Worm (Caenorhabditis elegans): ENCODE results near the gene dsb-1.

Gene dsb-1

ce11 chrIV:12399983-12400382, 8.7 kb upstream of the dsb-1 start (continued):
- TF ChIP-seq hlh-11 (tag; optimal IDR thresholded peaks at IDR 0.05) (peak; percentile 58), unc-130 (GFP tag; optimal IDR thresholded peaks at IDR 0.05) (no peak), nhr-11 (tag; optimal IDR thresholded peaks at IDR 0.05) (no peak), pqm-1 (tag; optimal IDR thresholded peaks at IDR 0.05) (peak; percentile 80), lin-29 (GFP tag; IDR thresholded peaks at IDR 0.05) (no peak), nhr-25 (tag; optimal IDR thresholded peaks at IDR 0.05; ENCODE audit: borderline replicate concordance, insufficient read depth) (no peak), lim-7 (GFP tag; IDR thresholded peaks at IDR 0.05) (no peak), nhr-28 (tag; optimal IDR thresholded peaks at IDR 0.05) (peak; percentile 11), pha-4 (GFP tag; IDR thresholded peaks at IDR 0.05) (0 out of 2 replicates have a peak, but pooled peaks have one; percentile 14), pha-4 (tag; optimal IDR thresholded peaks at IDR 0.05) (no peak), mxl-3 (GFP tag; optimal IDR thresholded peaks at IDR 0.05) (peak; percentile 11), rbr-2 (tag; optimal IDR thresholded peaks at IDR 0.05) (no peak), nhr-77 (tag; optimal IDR thresholded peaks at IDR 0.05) (no peak)

ce11 chrIV:12403440-12403839, 5.3 kb upstream of the dsb-1 start:
- TF ChIP-seq vab-7 (GFP tag; IDR thresholded peaks at IDR 0.05): no peak
- no peak for TF ChIP-seq ceh-62 (tag; optimal IDR thresholded peaks at IDR 0.05)
- no peak for TF ChIP-seq nhr-111 (GFP tag; optimal IDR thresholded peaks at IDR 0.05)
- no peak for TF ChIP-seq duxl-1 (tag; optimal IDR thresholded peaks at IDR 0.05; ENCODE audit: poor library complexity)
- no peak for TF ChIP-seq set-16 (GFP tag; IDR thresholded peaks at IDR 0.05)
- no peak for TF ChIP-seq zfp-2 (tag; optimal IDR thresholded peaks at IDR 0.05)
- no peak for TF ChIP-seq nhr-76 (tag; optimal IDR thresholded peaks at IDR 0.05)
- TF ChIP-seq aha-1 (tag): peak; percentile 95
- TF ChIP-seq nhr-77 (tag; optimal IDR thresholded peaks at IDR 0.05): no peak
- TF ChIP-seq cey-2 (tag; optimal IDR thresholded peaks at IDR 0.05; ENCODE audit: borderline replicate concordance, insufficient read depth): no peak
- TF ChIP-seq lin-1 (GFP tag; IDR thresholded peaks at IDR 0.05): no peak
- TF ChIP-seq ceh-28 (tag; optimal IDR thresholded peaks at IDR 0.05): no peak
- peak; percentile 19 for TF ChIP-seq hlh-30 (tag; optimal IDR thresholded peaks at IDR 0.05; ENCODE audit: insufficient read depth)
- TF ChIP-seq lin-15B (tag; optimal IDR thresholded peaks at IDR 0.05): no peak
- TF ChIP-seq T20F7.1 (GFP tag; optimal IDR thresholded peaks at IDR 0.05): no peak
- TF ChIP-seq snpc-1.2 (GFP tag; IDR thresholded peaks at IDR 0.05): no peak
- no peak for TF ChIP-seq mxl-2 (GFP tag; conservative IDR thresholded peaks at IDR 0.05)
- no peak for TF ChIP-seq unc-62 (GFP tag; optimal IDR thresholded peaks at IDR 0.05 in 1 of 2)
- TF ChIP-seq unc-62 (tag; optimal IDR thresholded peaks at IDR 0.05): no peak
- TF ChIP-seq tag-97 (GFP tag; IDR thresholded peaks at IDR 0.05): no peak
- TF ChIP-seq hmg-1.1 (GFP tag; IDR thresholded peaks at IDR 0.05): no peak
- peak; percentile 55 for TF ChIP-seq mxl-3 (GFP tag; optimal IDR thresholded peaks at IDR 0.05)
- TF ChIP-seq nhr-102 (tag; optimal IDR thresholded peaks at IDR 0.05): no peak
- TF ChIP-seq Y75B8A.6 (GFP tag; IDR thresholded peaks at IDR 0.05): no peak
- peak; percentile 32 for TF ChIP-seq nhr-28 (tag; optimal IDR thresholded peaks at IDR 0.05)
- TF ChIP-seq spr-3 (GFP tag; optimal IDR thresholded peaks at IDR 0.05): no peak
- TF ChIP-seq zag-1 (tag; optimal IDR thresholded peaks at IDR 0.05): no peak
- peak; percentile 40 for TF ChIP-seq hlh-11 (tag; optimal IDR thresholded peaks at IDR 0.05)
- no peak for TF ChIP-seq nhr-25 (tag; optimal IDR thresholded peaks at IDR 0.05; ENCODE audit: borderline replicate concordance, insufficient read depth)
- TF ChIP-seq sdz-12 (GFP tag; optimal IDR thresholded peaks at IDR 0.05): no peak
- TF ChIP-seq egl-43 (GFP tag; IDR thresholded peaks at IDR 0.05): no peak
- TF ChIP-seq ceh-82 (tag; optimal IDR thresholded peaks at IDR 0.05): no peak
- no peak for TF ChIP-seq dmd-9 (GFP tag; IDR thresholded peaks at IDR 0.05)
- no peak for TF ChIP-seq gei-8 (GFP tag; optimal IDR thresholded peaks at IDR 0.05)
- TF ChIP-seq lin-13 (GFP tag; optimal IDR thresholded peaks at IDR 0.05): no peak
- TF ChIP-seq fos-1 (tag; optimal IDR thresholded peaks at IDR 0.05): no peak
- TF ChIP-seq madf-9 (GFP tag; conservative IDR thresholded peaks at IDR 0.05): no peak
- no peak for TF ChIP-seq unc-130 (GFP tag; optimal IDR thresholded peaks at IDR 0.05)
